Worm (Caenorhabditis elegans): Measurements from ENCODE around the gene F55F10.1.
A peak's percentile ranks its signal among the peaks of the same experiment; 100 is the strongest.

F55F10.1 gene

ce11 chrIV:4347578-4348003, 13.0 kb upstream of the F55F10.1 start (continued):
- TF ChIP-seq attf-4 (tag; optimal IDR thresholded peaks at IDR 0.05) (no peak), mep-1 (tag; optimal IDR thresholded peaks at IDR 0.05) (no peak), unc-130 (GFP tag; optimal IDR thresholded peaks at IDR 0.05) (peak; percentile 13), zip-11 (GFP tag; IDR thresholded peaks at IDR 0.05) (no peak), ces-1 (GFP tag; optimal IDR thresholded peaks at IDR 0.05) (no peak), unc-62 (GFP tag; optimal IDR thresholded peaks at IDR 0.05 in 1 of 2) (no peak), unc-62 (tag; optimal IDR thresholded peaks at IDR 0.05) (no peak), F26F4.8 (GFP tag; conservative IDR thresholded peaks at IDR 0.05) (no peak), T26A8.4 (GFP tag; IDR thresholded peaks at IDR 0.05) (peak; percentile 51; the same call in 1 of the 2 replicates), lin-39 (tag; optimal IDR thresholded peaks at IDR 0.05) (no peak), Y48G9A.11 (GFP tag; IDR thresholded peaks at IDR 0.05) (0 out of 2 replicates have a peak, but pooled peaks have one; percentile 49), zfp-3 (GFP tag; conservative IDR thresholded peaks at IDR 0.05) (no peak), zfp-2 (tag; optimal IDR thresholded peaks at IDR 0.05) (no peak), daf-19 (GFP tag; conservative IDR thresholded peaks at IDR 0.05) (no peak), ztf-11 (tag; optimal IDR thresholded peaks at IDR 0.05) (no peak), cey-2 (tag; optimal IDR thresholded peaks at IDR 0.05; ENCODE audit: borderline replicate concordance, insufficient read depth) (no peak), nhr-111 (GFP tag; optimal IDR thresholded peaks at IDR 0.05) (no peak), hlh-11 (tag; optimal IDR thresholded peaks at IDR 0.05) (no peak), F44E2.7 (GFP tag; IDR thresholded peaks at IDR 0.05) (no peak), Y5F2A.4 (GFP tag; optimal IDR thresholded peaks at IDR 0.05) (no peak), ama-1 (optimal IDR thresholded peaks at IDR 0.05) (peak; percentile 62), fos-1 (tag; optimal IDR thresholded peaks at IDR 0.05) (no peak), Y75B8A.6 (GFP tag; IDR thresholded peaks at IDR 0.05) (no peak), mxl-2 (GFP tag; conservative IDR thresholded peaks at IDR 0.05) (no peak), R02D3.7 (tag; optimal IDR thresholded peaks at IDR 0.05) (no peak), hif-1 (tag; optimal IDR thresholded peaks at IDR 0.05) (no peak), fkh-10 (GFP tag; optimal IDR thresholded peaks at IDR 0.05) (no peak), dve-1 (tag; optimal IDR thresholded peaks at IDR 0.05; ENCODE audit: insufficient read depth) (no peak), dmd-6 (GFP tag; IDR thresholded peaks at IDR 0.05) (no peak), ceh-20 (GFP tag; IDR thresholded peaks at IDR 0.05) (no peak), dpl-1 (GFP tag; optimal IDR thresholded peaks at IDR 0.05) (no peak), nhr-41 (GFP tag; IDR thresholded peaks at IDR 0.05) (no peak), ceh-28 (tag; optimal IDR thresholded peaks at IDR 0.05) (no peak), duxl-1 (tag; optimal IDR thresholded peaks at IDR 0.05; ENCODE audit: poor library complexity) (peak; percentile 56), ZK337.2 (GFP tag; IDR thresholded peaks at IDR 0.05) (no peak), madf-5 (GFP tag; IDR thresholded peaks at IDR 0.05) (no peak), nhr-77 (tag; optimal IDR thresholded peaks at IDR 0.05) (no peak), dmd-8 (GFP tag; IDR thresholded peaks at IDR 0.05) (0 out of 2 replicates have a peak, but pooled peaks have one; percentile 5), F37D6.2 (tag; optimal IDR thresholded peaks at IDR 0.05) (no peak), T20F7.1 (GFP tag; optimal IDR thresholded peaks at IDR 0.05) (no peak), nhr-237 (tag; optimal IDR thresholded peaks at IDR 0.05) (no peak), daf-16 (GFP tag; optimal IDR thresholded peaks at IDR 0.05) (no peak), daf-16 (tag; optimal IDR thresholded peaks at IDR 0.05) (peak; percentile 15), pqm-1 (tag; optimal IDR thresholded peaks at IDR 0.05) (no peak), hmg-1.1 (GFP tag; IDR thresholded peaks at IDR 0.05) (no peak), jun-1 (tag; optimal IDR thresholded peaks at IDR 0.05) (no peak), nhr-25 (tag; optimal IDR thresholded peaks at IDR 0.05; ENCODE audit: borderline replicate concordance, insufficient read depth) (no peak), lsy-2 (tag; optimal IDR thresholded peaks at IDR 0.05) (no peak), nhr-10 (tag; optimal IDR thresholded peaks at IDR 0.05) (no peak), vab-7 (GFP tag; IDR thresholded peaks at IDR 0.05) (no peak), egl-27 (tag; optimal IDR thresholded peaks at IDR 0.05) (no peak), dmd-9 (GFP tag; IDR thresholded peaks at IDR 0.05) (no peak)

All from whole organism, L4 larva.